Fruit fly (Drosophila melanogaster) whole organism, larva: ENCODE results near the gene Nfs1.

Experiments
- noc ChIP-seq: fragments of 200-800 bp; sonication (Bioruptor generic); optimal IDR thresholded peaks from 3 replicates; lab custom pipeline; 2019; ENCODE audit warnings: missing biosample characterization, mild to moderate bottlenecking, missing genetic modification characterization, moderate library complexity

Nfs1 gene

DNA sequence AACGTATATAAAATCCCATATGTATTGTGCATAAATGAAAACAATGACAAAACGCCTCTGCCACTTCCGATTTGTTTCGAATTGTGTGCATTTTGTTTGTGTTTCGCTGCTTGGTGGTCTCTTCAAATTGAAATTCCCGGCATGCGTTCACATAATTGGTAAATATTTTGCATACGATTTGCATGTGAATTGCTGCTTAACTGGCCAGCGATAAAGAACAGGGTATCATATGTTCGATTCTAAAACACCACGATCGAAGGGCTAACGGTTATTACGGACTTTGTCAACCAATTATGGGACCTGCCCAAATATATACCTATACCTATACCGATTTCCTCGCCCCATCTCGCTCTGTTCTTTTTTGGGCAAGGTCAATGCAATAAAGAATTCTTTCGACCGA lies 28.6 kb downstream of the Nfs1 start:
- no peak for TF ChIP-seq noc

DNA sequence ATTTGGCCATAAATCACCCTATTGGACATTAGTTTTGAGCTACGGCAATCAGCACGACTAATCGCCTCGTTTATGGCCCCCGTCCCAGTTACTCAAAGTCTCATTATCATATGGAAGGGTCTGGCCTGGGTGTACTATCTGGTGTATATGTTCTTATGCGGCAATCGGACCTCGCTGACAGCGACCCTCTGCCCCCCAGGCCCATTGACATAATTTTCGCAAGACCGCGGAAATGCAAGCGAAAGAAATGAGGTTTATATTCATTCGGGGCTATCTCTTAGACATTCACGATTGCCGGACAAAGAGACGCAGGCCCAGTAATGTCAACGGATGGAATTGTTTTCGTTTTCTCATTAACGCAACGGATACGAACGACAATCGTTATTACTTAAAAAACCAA lies 29.4 kb downstream of the Nfs1 start:
- no peak for TF ChIP-seq noc

DNA sequence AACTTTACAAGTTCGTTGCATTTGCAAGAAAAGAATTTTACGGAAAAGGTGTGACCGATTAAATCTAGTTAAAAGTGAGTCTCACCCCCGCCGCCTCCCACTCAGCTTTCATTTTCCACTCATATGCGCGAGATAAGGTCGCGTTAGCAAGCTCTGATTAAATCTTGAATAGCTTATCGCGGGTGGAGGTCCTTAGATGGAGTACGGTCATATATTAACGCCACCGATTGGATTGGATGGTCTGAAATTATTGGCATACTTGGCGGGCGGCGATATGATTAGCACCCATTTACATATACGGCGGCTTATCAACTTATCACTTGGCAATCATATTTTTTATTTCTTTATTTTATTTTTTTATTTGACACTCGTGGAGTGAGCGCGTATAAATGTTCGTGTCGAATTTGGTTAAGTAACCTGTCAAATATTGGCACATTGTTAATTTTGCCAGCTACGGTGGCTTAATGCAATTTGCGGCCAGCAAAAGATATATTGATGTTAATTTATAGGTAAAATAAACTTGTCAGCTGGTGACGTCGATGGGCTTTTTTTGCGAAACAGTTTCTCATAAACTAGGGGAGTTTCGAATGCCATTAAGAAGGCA lies 30.2 kb downstream of the Nfs1 start:
- peak; percentile 89 for TF ChIP-seq noc

DNA sequence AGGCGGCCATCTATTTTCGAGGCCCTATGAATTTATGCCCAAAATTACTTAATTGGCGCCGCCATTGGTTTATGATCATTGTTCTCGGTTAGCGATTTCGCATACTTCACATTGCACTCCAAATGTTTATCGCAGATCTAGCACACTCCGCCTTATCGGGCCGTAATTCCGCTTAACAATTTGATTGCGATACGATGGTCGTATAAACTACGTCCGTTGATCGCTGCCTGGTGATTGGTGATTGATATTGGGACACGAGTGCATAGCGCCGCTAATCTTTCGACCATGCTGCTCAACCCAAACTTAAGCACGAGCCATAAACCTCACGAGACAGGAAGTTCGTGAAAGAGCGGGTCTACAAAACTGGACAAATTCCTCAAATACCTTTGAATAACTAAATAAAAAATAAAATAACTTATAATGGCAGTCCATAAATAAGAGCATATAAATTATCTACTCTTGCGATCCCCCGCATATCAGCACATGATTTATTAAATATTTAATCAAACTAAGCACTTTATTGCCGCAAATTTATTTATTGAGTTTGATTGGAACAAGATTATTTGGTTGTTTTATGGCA lies 31.2 kb downstream of the Nfs1 start:
- peak; percentile 79 for TF ChIP-seq noc

DNA sequence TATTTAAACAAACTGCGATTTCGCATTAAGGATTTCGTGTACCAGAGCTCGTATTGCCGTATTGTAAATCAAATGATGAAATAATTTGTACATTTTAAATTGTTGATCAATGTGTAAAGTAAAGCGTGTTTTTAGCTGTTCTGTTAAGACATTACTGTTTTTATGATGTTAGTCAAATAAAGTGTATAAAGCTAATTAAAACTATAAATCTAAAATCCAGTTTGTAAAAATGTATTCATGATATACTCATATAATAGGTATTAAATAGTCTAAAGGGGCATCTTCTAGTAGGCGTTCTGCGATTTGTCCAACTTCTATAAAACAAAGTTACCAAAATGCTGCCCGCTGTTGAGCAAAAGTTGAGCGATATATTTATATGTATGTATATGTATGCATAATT lies 34.4 kb downstream of the Nfs1 start, which contains the start of gene CG18788:
Gene CG18788 (plus strand): TSS at position 301 of the 400 bp plus-strand sequence.
- no peak for TF ChIP-seq noc

DNA sequence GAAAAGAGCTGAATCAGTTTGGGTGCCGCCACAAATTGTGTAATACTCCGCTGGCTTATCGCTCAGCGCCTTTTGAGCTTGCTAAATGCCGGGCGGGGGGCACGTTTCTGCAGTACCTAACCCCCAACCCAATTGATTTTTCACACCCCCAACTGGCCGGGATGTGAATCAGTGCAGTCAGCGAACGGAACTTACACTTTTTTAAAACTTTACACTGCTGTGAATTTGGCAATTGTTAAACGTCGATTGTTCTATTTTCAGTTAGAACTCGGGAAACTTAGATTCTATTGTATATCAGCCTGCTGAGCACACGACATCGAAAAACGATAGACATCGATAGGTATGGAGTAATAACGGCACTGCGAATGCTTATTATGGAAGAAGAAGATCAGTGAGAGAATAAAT lies 38.7 kb downstream of the Nfs1 start, which contains the start of gene Tom70:
Gene Tom70 (minus strand): TSS at position 335 of the 405 bp plus-strand sequence.
- no peak for TF ChIP-seq noc

DNA sequence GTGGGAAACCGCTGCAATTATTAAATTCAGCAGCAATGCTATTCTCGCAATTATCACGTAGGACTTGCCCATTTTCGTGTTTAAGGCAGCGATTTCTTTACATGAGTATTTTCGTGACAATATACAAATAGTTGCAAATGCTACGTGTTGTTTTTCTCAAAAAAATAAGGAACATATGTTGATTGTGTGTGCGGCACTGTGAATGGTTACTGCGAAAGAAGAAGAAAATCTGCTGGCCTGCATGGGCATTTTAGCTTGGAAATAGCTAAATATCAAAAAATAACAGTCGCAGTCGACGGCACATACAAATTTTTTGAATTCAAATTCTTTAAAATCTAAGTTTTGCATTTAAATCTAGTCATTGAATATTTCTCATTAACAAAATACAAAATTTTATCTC lies 41.1 kb downstream of the Nfs1 start, which contains the start of gene CG6766:
Gene CG6766 (minus strand): TSS at position 180 of the 400 bp plus-strand sequence.
- TF ChIP-seq noc, result no peak

DNA sequence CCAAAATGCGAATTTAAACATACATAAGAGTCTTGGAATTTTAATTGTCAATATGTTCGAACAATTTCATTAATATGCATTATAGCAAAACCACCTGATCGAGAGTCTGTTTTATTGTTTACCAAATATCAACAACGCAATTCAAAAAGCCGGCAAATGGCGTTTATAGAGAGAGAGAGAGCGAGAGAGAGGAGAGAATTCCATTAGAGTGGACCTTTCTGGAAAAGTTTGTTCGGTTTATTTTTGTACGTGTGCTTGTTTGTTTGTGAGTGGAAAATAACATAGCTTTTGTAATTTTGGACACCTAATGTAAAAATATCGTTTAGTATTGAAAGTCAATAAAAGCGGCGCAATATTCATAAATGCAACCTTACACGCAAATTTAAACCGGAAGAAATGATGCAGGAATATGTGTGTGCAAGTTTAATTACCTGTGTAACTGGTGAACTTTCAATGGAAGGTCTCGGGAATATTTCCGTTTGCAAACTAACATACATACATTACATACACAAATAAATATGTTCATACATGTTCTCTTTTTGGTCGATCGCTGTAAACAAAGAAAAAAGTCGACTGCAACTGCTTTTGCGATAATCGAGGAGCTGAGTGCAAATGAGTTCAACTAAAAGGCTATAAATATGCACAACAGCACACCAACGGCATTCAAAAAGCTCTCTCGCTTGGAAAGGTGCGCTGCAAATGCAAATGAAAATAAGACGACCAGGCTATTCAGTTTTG lies 45.3 kb downstream of the Nfs1 start, which contains the start of gene CG6785:
Gene CG6785 (minus strand): TSS at position 588 of the 738 bp plus-strand sequence.
- TF ChIP-seq noc, result peak; percentile 84

DNA sequence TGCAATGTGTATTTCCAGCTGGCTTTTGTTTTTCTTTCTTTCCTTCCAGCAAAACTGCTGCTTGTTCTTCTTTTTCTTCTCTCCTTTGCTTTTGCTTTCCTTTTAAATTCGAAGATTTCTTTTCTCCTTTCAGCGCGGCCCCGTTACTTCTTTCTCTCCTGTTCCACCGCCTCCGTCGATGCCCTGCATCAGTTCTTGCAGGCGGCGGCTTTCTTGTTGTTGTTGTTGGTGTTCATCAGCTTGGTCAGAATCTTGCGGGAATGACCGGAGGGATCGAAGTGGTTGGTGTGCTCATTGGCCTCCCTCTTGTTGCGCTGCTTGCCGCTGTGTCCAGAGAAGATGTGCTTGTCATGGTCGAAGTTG lies 46.1 kb downstream of the Nfs1 start:
- no peak for TF ChIP-seq noc

DNA sequence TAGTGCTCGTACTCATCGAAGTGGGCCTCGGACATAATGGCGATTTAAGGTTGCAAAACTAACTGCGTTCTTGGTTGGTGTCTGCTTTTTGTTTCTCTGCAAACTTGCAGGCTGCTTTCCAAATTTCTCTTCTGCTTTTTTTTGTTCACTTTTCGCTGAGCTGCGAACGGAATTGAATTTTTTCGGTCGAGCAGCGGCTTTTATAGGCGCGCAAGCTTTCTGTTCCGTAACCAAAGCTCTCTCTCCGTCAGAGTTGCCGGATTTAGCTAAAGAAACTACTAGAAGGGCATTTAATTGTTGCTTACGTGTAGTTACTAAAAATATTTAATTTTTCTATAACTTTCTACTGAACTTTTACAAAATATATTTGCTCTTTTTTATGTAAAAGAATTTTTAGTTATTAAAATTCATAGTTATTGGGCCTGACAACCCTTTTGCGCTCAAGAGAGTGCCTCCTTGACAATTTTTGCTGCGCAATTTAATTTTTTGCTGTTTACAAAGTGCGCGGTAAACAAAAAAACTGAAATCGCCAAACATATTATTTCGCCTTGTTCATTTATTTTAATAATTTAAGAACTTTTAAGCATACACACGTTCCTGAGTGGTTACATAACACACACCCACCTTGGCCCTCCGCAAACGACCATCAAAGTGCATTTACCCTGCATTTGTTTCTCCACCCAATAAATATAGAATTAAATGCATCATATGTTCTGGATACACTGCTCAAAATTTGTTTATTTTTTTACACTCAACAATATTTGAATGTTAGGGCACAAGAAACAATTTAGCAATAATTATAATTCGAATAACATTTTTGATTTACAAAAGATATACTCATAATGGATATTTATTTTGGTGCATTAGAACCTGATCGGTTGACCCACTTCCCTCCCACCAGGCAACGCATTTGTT lies 46.7 kb downstream of the Nfs1 start, which contains the start of gene CG6770:
Gene CG6770 (minus strand): TSS at position 178 of the 915 bp plus-strand sequence.
- TF ChIP-seq noc, result peak; percentile 87

DNA sequence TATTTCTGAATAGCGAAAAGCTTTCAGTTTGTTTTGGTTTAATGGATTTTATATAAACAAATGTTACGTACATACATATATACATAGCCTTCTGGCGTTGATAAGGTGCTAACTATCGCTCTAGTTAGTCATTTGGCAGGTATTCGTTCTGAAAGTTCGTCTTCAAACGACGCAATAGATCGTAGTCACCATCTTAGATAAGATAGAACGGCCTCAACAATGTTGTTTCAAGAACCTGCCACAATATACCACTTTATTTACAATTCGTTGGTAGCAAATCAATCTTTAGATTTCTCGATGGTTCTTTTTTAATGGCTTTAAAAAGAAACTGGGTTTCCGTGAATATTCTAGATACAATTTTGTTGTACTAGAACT lies 47.4 kb downstream of the Nfs1 start:
- peak; percentile 50 for TF ChIP-seq noc

DNA sequence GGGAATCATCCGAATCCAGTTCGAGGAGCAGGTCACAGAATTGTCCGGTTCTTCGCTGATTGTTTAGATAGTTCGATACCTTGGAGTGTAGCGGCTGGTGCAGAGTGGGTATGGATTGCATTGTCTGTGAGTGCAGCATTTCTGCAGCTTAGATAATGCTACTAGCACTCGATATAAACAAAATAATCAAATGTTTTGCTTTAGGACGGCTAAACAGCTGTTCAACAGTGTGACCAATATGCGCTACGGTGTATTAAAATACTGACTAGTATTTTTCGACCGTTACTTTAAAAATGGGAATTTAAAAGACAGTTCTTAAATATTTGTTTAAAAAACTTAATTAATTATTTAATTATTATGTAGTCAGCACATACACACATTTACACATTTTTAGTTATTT lies 49.3 kb downstream of the Nfs1 start, which contains the start of gene Plzf:
Gene Plzf (minus strand): TSS at position 196 of the 400 bp plus-strand sequence.
- TF ChIP-seq noc, result no peak

DNA sequence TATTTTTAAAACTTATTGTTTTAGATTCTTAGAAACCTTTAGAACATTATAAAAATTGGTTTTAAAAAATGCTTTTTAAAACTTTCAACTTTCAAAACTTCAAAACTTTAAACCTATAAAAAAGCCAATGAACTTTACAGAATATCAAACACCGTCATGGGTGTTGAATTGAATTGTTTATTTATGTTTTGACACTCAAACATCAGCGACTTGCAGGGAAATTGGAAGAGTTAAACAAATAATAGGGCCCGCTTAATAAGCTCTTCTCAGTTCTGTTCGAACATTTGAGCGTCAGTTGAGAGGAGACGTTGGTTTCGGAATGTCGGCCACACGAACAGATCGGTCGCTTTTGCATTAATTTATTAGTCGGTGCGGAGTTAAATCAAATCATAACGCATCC lies 49.7 kb downstream of the Nfs1 start, which contains the start of gene PLCXD:
Gene PLCXD (plus strand): TSS at position 286 of the 400 bp plus-strand sequence.
- no peak for TF ChIP-seq noc
